Worm (Caenorhabditis elegans) whole organism, late embryonic: Measurements from ENCODE around the gene sru-29.

Experiments
- K09A11.1 ChIP-seq: sonication (generic microtip); optimal IDR thresholded peaks from 2 replicates; lab custom pipeline; 2017; ENCODE audit warnings: antibody characterized with exemption, mild to moderate bottlenecking, missing genetic modification characterization, missing compliant biosample characterization; ENCODE audit not compliant: insufficient read depth
- ama-1 ChIP-seq: fragments of 150-350 bp; optimal IDR thresholded peaks from 2 replicates; lab custom pipeline; 2014
- ceh-18 ChIP-seq: sonication (generic microtip); optimal IDR thresholded peaks from 2 replicates; lab custom pipeline; 2016; ENCODE audit warnings: missing genetic modification characterization, missing compliant biosample characterization
- ceh-24 ChIP-seq: sonication (generic microtip); optimal IDR thresholded peaks from 2 replicates; lab custom pipeline; 2016; ENCODE audit warnings: mild to moderate bottlenecking, missing genetic modification characterization, missing compliant biosample characterization
- dmd-4 ChIP-seq: sonication (generic microtip); optimal IDR thresholded peaks from 2 replicates; lab custom pipeline; 2016; ENCODE audit warnings: borderline replicate concordance, missing genetic modification characterization, missing compliant biosample characterization
- pqm-1 ChIP-seq: sonication (generic microtip); optimal IDR thresholded peaks from 2 replicates; lab custom pipeline; 2016; ENCODE audit warnings: missing genetic modification characterization, missing compliant biosample characterization
- rnt-1 ChIP-seq: sonication (generic microtip); optimal IDR thresholded peaks from 2 replicates; lab custom pipeline; 2016; ENCODE audit warnings: missing genetic modification characterization, missing compliant biosample characterization
- sox-4 ChIP-seq: sonication (generic microtip); optimal IDR thresholded peaks from 2 replicates; lab custom pipeline; 2017; ENCODE audit warnings: mild to moderate bottlenecking, missing genetic modification characterization, inconsistent platforms, missing compliant biosample characterization
- tbx-2 ChIP-seq: sonication (generic microtip); optimal IDR thresholded peaks from 2 replicates; lab custom pipeline; 2016; ENCODE audit warnings: missing genetic modification characterization, missing compliant biosample characterization
- unc-55 ChIP-seq: sonication (generic microtip); optimal IDR thresholded peaks from 2 replicates; lab custom pipeline; 2017; ENCODE audit warnings: missing biosample characterization, missing genetic modification reagents, missing genetic modification characterization

- TF ChIP-seq unc-55 (no peak), tbx-2 (tag; lab: Kevin White, UChicago) (no peak), K09A11.1 (no peak), pqm-1 (tag; lab: Kevin White, UChicago) (no peak), sox-4 (no peak), dmd-4 (tag; lab: Kevin White, UChicago) (no peak), ama-1 (lab: Kevin White, UChicago) (no peak), ceh-24 (no peak), rnt-1 (no peak), ceh-18 (tag; lab: Kevin White, UChicago) (no peak)
Observed at ce11 chrV:9805161-9805560, 6.1 kb upstream of the sru-29 start, which contains the start of gene sru-37.
